Worm (Caenorhabditis elegans) whole organism, L1 larva: ENCODE data around the gene F40H3.2.

ENCODE experiments used
- C34B4.2 ChIP-seq: sonication (generic microtip); optimal IDR thresholded peaks from 2 replicates; lab custom pipeline; 2017; ENCODE audit warnings: mild to moderate bottlenecking, missing genetic modification characterization, missing compliant biosample characterization
- F16B12.6 ChIP-seq: fragments of 150-350 bp; optimal IDR thresholded peaks from 2 replicates; lab custom pipeline; 2014; ENCODE audit warnings: missing biosample characterization, missing genetic modification characterization
- Y116A8C.19 ChIP-seq: sonication (generic microtip); optimal IDR thresholded peaks from 2 replicates; lab custom pipeline; 2016; ENCODE audit warnings: missing compliant biosample characterization, missing genetic modification characterization, borderline replicate concordance
- aly-2 ChIP-seq: fragments of 150-350 bp; optimal IDR thresholded peaks from 2 replicates; lab custom pipeline; 2014; ENCODE audit warnings: missing biosample characterization, missing genetic modification characterization
- ceh-8 ChIP-seq: fragments of 200-800 bp; sonication (Bioruptor generic); optimal IDR thresholded peaks from 2 replicates; lab custom pipeline; 2018; ENCODE audit warnings: mild to moderate bottlenecking, missing genetic modification characterization, moderate library complexity, missing compliant biosample characterization
- ceh-82 ChIP-seq, 3 experiments: fragments of 150-350 bp in 1 of 3; sonication (generic microtip) in 2 of 3; optimal IDR thresholded peaks; 2 replicates each; lab custom pipeline; 2014 to 2017; ENCODE audit warnings: missing biosample characterization in 3 of 3, missing genetic modification characterization in 3 of 3
- ces-1 ChIP-seq: fragments of 150-350 bp; optimal IDR thresholded peaks from 2 replicates; lab custom pipeline; 2014; ENCODE audit warnings: missing biosample characterization, missing genetic modification reagents, missing genetic modification characterization
- efl-1 ChIP-seq, 4 experiments: fragments of 150-350 bp; optimal IDR thresholded peaks in 3 of 4; peaks in 1 of 4; 1 replicate in 1 of 4; 2 replicates in 3 of 4; lab custom pipeline; 2014; ENCODE audit warnings: missing biosample characterization in 2 of 4, missing genetic modification characterization in 2 of 4, missing genetic modification reagents in 2 of 4
- efl-3 ChIP-seq: fragments of 200-800 bp; sonication (Bioruptor generic); optimal IDR thresholded peaks from 2 replicates; lab custom pipeline; 2018; ENCODE audit warnings: mild to moderate bottlenecking, missing genetic modification characterization, missing compliant biosample characterization
- egl-13 ChIP-seq: sonication (generic microtip); optimal IDR thresholded peaks from 2 replicates; lab custom pipeline; 2016; ENCODE audit warnings: missing genotype, missing genetic modification reagents, missing genetic modification characterization, missing compliant biosample characterization
- egl-27 ChIP-seq, 2 experiments: fragments of 150-350 bp in 1 of 2; sonication (generic microtip); optimal IDR thresholded peaks; 3 replicates each; lab custom pipeline; 2017 to 2018; ENCODE audit warnings: missing biosample characterization in 2 of 2, missing genetic modification characterization in 2 of 2, missing genetic modification reagents in 2 of 2
- elt-2 ChIP-seq: sonication (generic microtip); optimal IDR thresholded peaks from 2 replicates; lab custom pipeline; 2016; ENCODE audit warnings: missing genetic modification characterization, mild to moderate bottlenecking, inconsistent platforms, missing compliant biosample characterization, missing genetic modification reagents
- fkh-10 ChIP-seq: sonication (generic microtip); optimal IDR thresholded peaks from 2 replicates; lab custom pipeline; 2017; ENCODE audit warnings: missing biosample characterization, missing genetic modification reagents, missing genetic modification characterization
- fkh-8 ChIP-seq: sonication (generic microtip); optimal IDR thresholded peaks from 2 replicates; lab custom pipeline; 2016; ENCODE audit warnings: mild to moderate bottlenecking, missing genetic modification characterization, missing compliant biosample characterization
- hlh-17 ChIP-seq: fragments of 200-800 bp; sonication (Bioruptor generic); optimal IDR thresholded peaks from 2 replicates; lab custom pipeline; 2018; ENCODE audit warnings: missing genetic modification characterization, mild to moderate bottlenecking, missing compliant biosample characterization, moderate library complexity, borderline replicate concordance
- irx-1 ChIP-seq: sonication (generic microtip); optimal IDR thresholded peaks from 2 replicates; lab custom pipeline; 2016; ENCODE audit warnings: missing genetic modification characterization, missing compliant biosample characterization
- lin-14 ChIP-seq: fragments of 200-800 bp; sonication (Bioruptor generic); optimal IDR thresholded peaks from 2 replicates; lab custom pipeline; 2018; ENCODE audit warnings: mild to moderate bottlenecking, missing genetic modification characterization, moderate library complexity, missing compliant biosample characterization
- lin-35 ChIP-seq, 2 experiments: fragments of 150-350 bp; optimal IDR thresholded peaks; 2 replicates each; lab custom pipeline; 2014; ENCODE audit warnings: missing biosample characterization in 2 of 2, missing genetic modification characterization in 2 of 2, missing genetic modification reagents in 2 of 2
- lin-39 ChIP-seq: fragments of 150-350 bp; optimal IDR thresholded peaks from 2 replicates; lab custom pipeline; 2014; ENCODE audit warnings: missing biosample characterization, missing genetic modification reagents, missing genetic modification characterization
- lir-3 ChIP-seq: sonication (generic microtip); optimal IDR thresholded peaks from 2 replicates; lab custom pipeline; 2016; ENCODE audit warnings: mild to moderate bottlenecking, missing genetic modification characterization, moderate library complexity, missing compliant biosample characterization; ENCODE audit not compliant: poor library complexity
- lsy-2 ChIP-seq, 2 experiments: fragments of 150-350 bp; optimal IDR thresholded peaks; 2 replicates each; lab custom pipeline; 2014; ENCODE audit warnings: missing biosample characterization in 2 of 2, missing genetic modification characterization in 2 of 2
- mdl-1 ChIP-seq, 2 experiments: fragments of 150-350 bp; optimal IDR thresholded peaks; 2 replicates each; lab custom pipeline; 2014 to 2017; ENCODE audit warnings: missing biosample characterization in 2 of 2, missing genetic modification characterization in 2 of 2, inconsistent platforms in 1 of 2
- nhr-237 ChIP-seq: fragments of 150-350 bp; optimal IDR thresholded peaks from 2 replicates; lab custom pipeline; 2014; ENCODE audit warnings: missing biosample characterization, missing genetic modification characterization
- nhr-85 ChIP-seq: sonication (generic microtip); peaks from one replicate; lab custom pipeline; 2016; ENCODE audit warnings: missing genetic modification characterization, inconsistent platforms, missing compliant biosample characterization
- pag-3 ChIP-seq: sonication (generic microtip); optimal IDR thresholded peaks from 2 replicates; lab custom pipeline; 2017; ENCODE audit warnings: missing genetic modification characterization, mild to moderate bottlenecking, missing compliant biosample characterization, antibody characterized with exemption, borderline replicate concordance; ENCODE audit not compliant: insufficient read depth
- pqm-1 ChIP-seq: sonication (generic microtip); optimal IDR thresholded peaks from 3 replicates; lab custom pipeline; 2017; ENCODE audit warnings: missing biosample characterization, missing genetic modification characterization
- skn-1 ChIP-seq: fragments of 150-350 bp; optimal IDR thresholded peaks from 2 replicates; lab custom pipeline; 2014; ENCODE audit warnings: missing biosample characterization, missing genetic modification characterization
- snpc-4 ChIP-seq: fragments of 150-350 bp; optimal IDR thresholded peaks from 2 replicates; lab custom pipeline; 2014; ENCODE audit warnings: missing biosample characterization, missing genetic modification characterization
- snu-23 ChIP-seq: sonication (generic microtip); optimal IDR thresholded peaks from 2 replicates; lab custom pipeline; 2016; ENCODE audit warnings: missing genetic modification characterization, missing compliant biosample characterization
- sptf-1 ChIP-seq: fragments of 150-350 bp; optimal IDR thresholded peaks from 2 replicates; lab custom pipeline; 2014; ENCODE audit warnings: missing biosample characterization, missing genetic modification characterization
- sup-37 ChIP-seq: fragments of 200-800 bp; sonication (Bioruptor generic); optimal IDR thresholded peaks from 2 replicates; lab custom pipeline; 2018; ENCODE audit warnings: mild to moderate bottlenecking, missing genetic modification characterization, missing compliant biosample characterization
- unc-130 ChIP-seq: fragments of 150-350 bp; optimal IDR thresholded peaks from 2 replicates; lab custom pipeline; 2017; ENCODE audit warnings: missing biosample characterization, missing genetic modification characterization, inconsistent platforms
- unc-98 ChIP-seq: fragments of 200-800 bp; sonication (Bioruptor generic); IDR thresholded peaks from 2 replicates; pipeline ENCODE4 v1.3.6; 2022; ENCODE audit warnings: missing genetic modification characterization, missing compliant biosample characterization

The F40H3.2 gene

ce11 chrII:6196875-6197274 is 23.4 kb downstream of the F40H3.2 start, which contains the start of the genes rbmx-2 and C30B5.2 (continued):
- TF ChIP-seq lsy-2 (tag; optimal IDR thresholded peaks at IDR 0.05; lab: Kevin White, UChicago): peak; percentile 83 to 94
- TF ChIP-seq F16B12.6: peak; percentile 94
- TF ChIP-seq lin-35 (GFP tag; optimal IDR thresholded peaks at IDR 0.05; lab: Kevin White, UChicago): peak; percentile 37 to 69

ce11 chrII:6198468-6198867 is 25.0 kb downstream of the F40H3.2 start, which contains the start of gene szy-4:
szy-4 (plus strand) TSS chrII:6198696.
- TF ChIP-seq ceh-8 (GFP tag; lab: Kevin White, UChicago) (no peak), C34B4.2 (tag; lab: Kevin White, UChicago) (no peak), elt-2 (tag; lab: Kevin White, UChicago) (no peak), efl-1 (optimal IDR thresholded peaks at IDR 0.05; lab: Kevin White, UChicago) (no peak), efl-1 (GFP tag; optimal IDR thresholded peaks at IDR 0.05 in 1 of 2; lab: Kevin White, UChicago) (no peak), lin-35 (GFP tag; optimal IDR thresholded peaks at IDR 0.05; lab: Kevin White, UChicago) (no peak), unc-130 (tag; lab: Kevin White, UChicago) (no peak), F16B12.6 (no peak), pag-3 (tag; lab: Kevin White, UChicago) (no peak), unc-98 (GFP tag; lab: Robert Waterston, UW) (no peak), pqm-1 (tag; lab: Kevin White, UChicago) (no peak), nhr-85 (tag; lab: Kevin White, UChicago) (no peak), Y116A8C.19 (tag; lab: Kevin White, UChicago) (no peak), irx-1 (tag; lab: Kevin White, UChicago) (no peak), fkh-10 (GFP tag; lab: Kevin White, UChicago) (no peak), snu-23 (no peak), lin-39 (tag; lab: Kevin White, UChicago) (no peak)
- TF ChIP-seq, all 84 proteins: peak for 0

- no peak for TF ChIP-seq mdl-1 (tag; optimal IDR thresholded peaks at IDR 0.05; lab: Kevin White, UChicago)
- TF ChIP-seq efl-1 (optimal IDR thresholded peaks at IDR 0.05; lab: Kevin White, UChicago): no peak
- TF ChIP-seq efl-1 (GFP tag; optimal IDR thresholded peaks at IDR 0.05 in 1 of 2; lab: Kevin White, UChicago): peak in 1 of 2 experiments; percentile 69
These were observed 25.6 kb downstream of the F40H3.2 start for ce11 chrII:6199010-6199409.

ce11 chrII:6202910-6203309 is 29.5 kb downstream of the F40H3.2 start, which contains the start of gene C30B5.17:
C30B5.17 (minus strand) TSS chrII:6203010.
- TF ChIP-seq lin-35 (GFP tag; optimal IDR thresholded peaks at IDR 0.05; lab: Kevin White, UChicago) (no peak), irx-1 (tag; lab: Kevin White, UChicago) (no peak), sup-37 (GFP tag; lab: Kevin White, UChicago) (no peak), aly-2 (tag; lab: Kevin White, UChicago) (no peak), nhr-237 (tag; lab: Kevin White, UChicago) (no peak), ceh-82 (tag; optimal IDR thresholded peaks at IDR 0.05; lab: Kevin White, UChicago) (no peak), F16B12.6 (no peak), Y116A8C.19 (tag; lab: Kevin White, UChicago) (no peak), fkh-8 (tag; lab: Kevin White, UChicago) (no peak)

- TF ChIP-seq egl-13 (tag; lab: Kevin White, UChicago): no peak
- no peak for TF ChIP-seq snpc-4 (tag; lab: Kevin White, UChicago)
- no peak for TF ChIP-seq skn-1
- no peak for TF ChIP-seq sptf-1 (tag; lab: Kevin White, UChicago)
- no peak for TF ChIP-seq efl-3 (GFP tag; lab: Kevin White, UChicago)
- TF ChIP-seq ces-1: no peak
- no peak for TF ChIP-seq hlh-17 (GFP tag; lab: Kevin White, UChicago)
- no peak for TF ChIP-seq egl-27 (tag; optimal IDR thresholded peaks at IDR 0.05; lab: Kevin White, UChicago)
- peak; percentile 94 for TF ChIP-seq fkh-10 (GFP tag; lab: Kevin White, UChicago)
- no peak for TF ChIP-seq lin-39 (tag; lab: Kevin White, UChicago)
- TF ChIP-seq lin-14 (GFP tag; lab: Kevin White, UChicago): peak; percentile 37
- no peak for TF ChIP-seq snu-23
- TF ChIP-seq lir-3: no peak
These were observed 33.8 kb downstream of the F40H3.2 start for ce11 chrII:6207252-6207651.
